Worm (Caenorhabditis elegans): ENCODE data around the gene dmsr-7.

dmsr-7 gene

DNA sequence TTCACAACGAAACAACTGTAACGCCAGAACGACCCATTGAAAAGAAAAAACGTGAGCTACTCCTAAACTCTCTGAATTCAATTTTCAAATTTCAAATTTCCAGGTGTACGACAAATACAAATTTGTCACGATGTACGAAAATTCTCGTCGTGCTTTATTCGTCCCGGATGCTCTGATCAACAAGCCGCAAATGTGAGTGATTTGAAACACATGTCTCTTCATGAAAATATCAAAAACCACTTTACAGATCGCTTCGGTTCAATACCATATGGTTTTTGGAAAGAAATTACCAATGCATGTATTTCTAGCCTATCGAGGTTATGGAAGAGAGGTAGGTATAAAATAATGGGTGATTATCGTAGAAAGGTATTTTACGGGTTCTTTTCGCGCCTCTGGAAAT, 41.9 kb downstream of the dmsr-7 start:
- TF ChIP-seq tbx-7 (tag; optimal IDR thresholded peaks at IDR 0.05) (no peak), unc-3 (GFP tag; conservative IDR thresholded peaks at IDR 0.05) (no peak), unc-3 (tag; optimal IDR thresholded peaks at IDR 0.05) (no peak), ceh-14 (tag; optimal IDR thresholded peaks at IDR 0.05) (no peak), dmd-4 (tag; optimal IDR thresholded peaks at IDR 0.05; ENCODE audit: borderline replicate concordance) (no peak), ceh-9 (tag; optimal IDR thresholded peaks at IDR 0.05) (no peak), ets-4 (tag; optimal IDR thresholded peaks at IDR 0.05) (no peak), fkh-6 (tag; optimal IDR thresholded peaks at IDR 0.05) (no peak)

- no peak for TF ChIP-seq hlh-6 (tag; optimal IDR thresholded peaks at IDR 0.05)
Observed at ce11 chrV:5450742-5451141, 45.6 kb downstream of the dmsr-7 start.

DNA sequence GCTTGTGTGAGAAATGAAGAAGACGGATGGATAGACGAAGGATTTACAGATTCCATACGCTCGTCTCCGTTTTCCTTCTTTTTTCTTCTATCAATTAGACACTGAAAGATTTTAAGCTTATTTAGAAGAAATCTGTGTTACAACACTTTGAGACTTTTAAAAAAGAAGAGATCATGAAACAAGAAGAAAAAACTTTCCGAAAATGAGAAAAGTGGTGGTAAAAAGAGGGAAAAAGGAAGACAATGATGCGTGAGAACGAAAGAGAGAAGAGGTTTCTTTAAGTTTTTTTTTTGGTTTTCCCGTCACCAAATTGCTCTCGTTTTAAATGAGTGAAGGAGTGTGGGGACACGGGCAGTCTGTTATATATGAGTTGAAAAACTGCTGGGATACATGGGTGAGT, 48.5 kb downstream of the dmsr-7 start, which contains the start of gene glc-3:
Gene glc-3 (minus strand): TSS at position 101 of the 400 bp plus-strand sequence.
- TF ChIP-seq ceh-9 (tag; optimal IDR thresholded peaks at IDR 0.05) (no peak), pax-1 (tag; optimal IDR thresholded peaks at IDR 0.05) (no peak), ceh-48 (tag; optimal IDR thresholded peaks at IDR 0.05) (no peak), pros-1 (tag; optimal IDR thresholded peaks at IDR 0.05) (no peak), dmd-4 (tag; optimal IDR thresholded peaks at IDR 0.05; ENCODE audit: borderline replicate concordance) (no peak), hlh-13 (GFP tag; optimal IDR thresholded peaks at IDR 0.05) (no peak), mec-3 (tag; optimal IDR thresholded peaks at IDR 0.05; ENCODE audit: borderline replicate concordance) (no peak), K09A11.1 (tag; optimal IDR thresholded peaks at IDR 0.05; ENCODE audit: insufficient read depth) (no peak), lim-6 (tag; optimal IDR thresholded peaks at IDR 0.05) (no peak), madf-2 (tag; optimal IDR thresholded peaks at IDR 0.05) (no peak), npax-4 (tag; optimal IDR thresholded peaks at IDR 0.05) (no peak), ceh-31 (tag; optimal IDR thresholded peaks at IDR 0.05) (no peak), ceh-2 (tag; optimal IDR thresholded peaks at IDR 0.05) (no peak)

- no peak for TF ChIP-seq pha-2 (tag; optimal IDR thresholded peaks at IDR 0.05)
- no peak for TF ChIP-seq madf-2 (tag; optimal IDR thresholded peaks at IDR 0.05)
- no peak for TF ChIP-seq zip-5 (tag; optimal IDR thresholded peaks at IDR 0.05)
- no peak for TF ChIP-seq hlh-30 (tag; optimal IDR thresholded peaks at IDR 0.05; ENCODE audit: insufficient read depth)
- no peak for TF ChIP-seq nhr-11 (tag; optimal IDR thresholded peaks at IDR 0.05)
- TF ChIP-seq ceh-2 (tag; optimal IDR thresholded peaks at IDR 0.05), result no peak
- TF ChIP-seq sox-2 (GFP tag; IDR thresholded peaks at IDR 0.05), result no peak
- no peak for TF ChIP-seq hlh-13 (GFP tag; optimal IDR thresholded peaks at IDR 0.05)
- TF ChIP-seq gmeb-2 (tag; optimal IDR thresholded peaks at IDR 0.05), result no peak
Observed at ce11 chrV:5454955-5455354, 49.8 kb downstream of the dmsr-7 start.

All from whole organism, late embryonic.